Fruit fly (Drosophila melanogaster): ENCODE data around the gene Ada3.

Ada3 gene

DNA sequence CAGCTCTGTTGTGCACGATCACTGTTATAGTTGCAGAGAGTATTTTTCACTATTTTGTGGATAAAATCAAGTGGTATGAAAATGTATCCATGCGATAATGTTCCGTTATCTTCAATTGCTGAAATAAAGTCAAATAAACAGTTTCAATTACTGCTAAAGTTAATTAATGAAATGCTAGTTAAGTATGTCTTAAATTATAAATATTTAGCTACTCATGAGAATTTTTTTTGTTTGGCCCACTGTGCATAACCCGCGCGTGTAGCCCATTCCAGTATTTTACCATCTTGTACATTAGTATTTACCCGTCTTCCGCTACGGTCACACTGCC lies at the start of gene Ada3:
Gene Ada3, plus strand, starts transcription at position 292 of the 328 bp plus-strand sequence.
- TF ChIP-seq pan (optimal IDR thresholded peaks at IDR 0.05) (no peak), usp (GFP tag; optimal IDR thresholded peaks at IDR 0.05) (no peak), CG8478 (optimal IDR thresholded peaks at IDR 0.05) (no peak), psq (optimal IDR thresholded peaks at IDR 0.05) (no peak), EcR (GFP tag; optimal IDR thresholded peaks at IDR 0.05) (no peak), Dll (optimal IDR thresholded peaks at IDR 0.05) (no peak)

DNA sequence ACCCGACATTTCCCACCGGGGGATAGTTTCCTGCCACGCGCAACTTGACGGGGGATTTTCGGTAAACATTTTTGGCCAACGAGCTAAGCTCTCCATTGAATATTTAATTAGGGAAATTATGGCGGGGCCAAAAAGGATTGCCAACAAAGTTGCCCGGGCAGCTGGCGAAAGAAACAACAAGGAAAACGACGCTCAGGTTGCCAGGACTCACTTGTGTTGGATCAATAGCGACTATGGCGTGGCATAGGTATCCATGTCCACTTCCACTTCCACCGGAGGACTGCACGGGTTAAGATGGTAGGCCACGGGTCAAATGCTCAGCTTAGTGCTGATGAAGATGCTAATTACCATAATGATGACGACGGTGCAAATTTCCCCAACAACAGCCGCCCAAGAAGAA lies 41.9 kb upstream of the Ada3 start, which contains the start of gene CG15373:
Gene CG15373, plus strand, starts transcription at position 301 of the 400 bp plus-strand sequence.
- no peak for TF ChIP-seq CG8478 (optimal IDR thresholded peaks at IDR 0.05)
- no peak for TF ChIP-seq EcR (GFP tag; optimal IDR thresholded peaks at IDR 0.05)
- TF ChIP-seq usp (GFP tag; optimal IDR thresholded peaks at IDR 0.05) = no peak
- no peak for TF ChIP-seq pan (optimal IDR thresholded peaks at IDR 0.05)
- no peak for TF ChIP-seq psq (optimal IDR thresholded peaks at IDR 0.05)
- no peak for TF ChIP-seq Dll (optimal IDR thresholded peaks at IDR 0.05)

DNA sequence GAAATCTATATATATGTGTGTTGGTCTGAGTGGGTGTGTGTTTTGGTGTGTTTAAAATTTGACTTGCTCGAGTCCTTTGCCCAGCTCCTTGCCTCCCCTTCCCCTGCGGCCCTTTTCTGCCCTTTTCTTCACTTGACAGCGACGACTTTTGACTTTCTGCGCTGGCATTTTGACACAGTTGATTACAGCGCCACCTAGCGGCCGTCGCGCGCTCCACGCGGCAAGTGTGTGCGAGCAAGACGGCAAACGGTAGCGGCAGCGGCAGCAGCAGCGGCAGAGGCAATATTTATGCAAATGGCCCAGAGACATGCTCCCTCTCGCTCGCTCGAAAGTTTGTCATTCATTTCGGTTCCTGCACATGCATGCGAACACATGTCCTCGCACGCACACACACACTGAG lies 33.4 kb upstream of the Ada3 start:
- no peak for TF ChIP-seq psq (optimal IDR thresholded peaks at IDR 0.05)
- TF ChIP-seq Dll (optimal IDR thresholded peaks at IDR 0.05) = no peak
- TF ChIP-seq CG8478 (optimal IDR thresholded peaks at IDR 0.05) = no peak
- TF ChIP-seq usp (GFP tag; optimal IDR thresholded peaks at IDR 0.05) = no peak
- TF ChIP-seq EcR (GFP tag; optimal IDR thresholded peaks at IDR 0.05) = no peak
- no peak for TF ChIP-seq pan (optimal IDR thresholded peaks at IDR 0.05)

DNA sequence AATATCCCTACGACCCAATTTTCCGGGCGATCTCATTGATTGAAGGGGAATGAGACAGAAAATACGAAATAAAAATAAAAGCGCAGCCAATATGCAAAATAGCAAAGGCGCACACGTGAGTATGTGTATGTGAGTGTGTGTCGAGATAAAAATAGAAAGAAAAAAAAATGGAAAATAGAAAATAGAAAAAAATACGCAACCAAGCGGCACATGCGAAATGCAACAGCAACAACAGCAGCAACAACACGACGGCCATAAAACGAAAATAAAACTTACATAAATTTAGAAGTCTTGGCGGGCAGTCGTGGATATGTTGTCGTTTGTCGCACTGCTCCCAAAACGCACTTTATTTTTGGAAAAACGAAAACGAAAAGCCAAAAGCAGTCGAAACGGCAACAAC lies 28.4 kb upstream of the Ada3 start:
- TF ChIP-seq EcR (GFP tag; optimal IDR thresholded peaks at IDR 0.05) = no peak
- no peak for TF ChIP-seq pan (optimal IDR thresholded peaks at IDR 0.05)
- no peak for TF ChIP-seq Dll (optimal IDR thresholded peaks at IDR 0.05)
- TF ChIP-seq usp (GFP tag; optimal IDR thresholded peaks at IDR 0.05) = no peak
- no peak for TF ChIP-seq CG8478 (optimal IDR thresholded peaks at IDR 0.05)
- TF ChIP-seq psq (optimal IDR thresholded peaks at IDR 0.05) = no peak

DNA sequence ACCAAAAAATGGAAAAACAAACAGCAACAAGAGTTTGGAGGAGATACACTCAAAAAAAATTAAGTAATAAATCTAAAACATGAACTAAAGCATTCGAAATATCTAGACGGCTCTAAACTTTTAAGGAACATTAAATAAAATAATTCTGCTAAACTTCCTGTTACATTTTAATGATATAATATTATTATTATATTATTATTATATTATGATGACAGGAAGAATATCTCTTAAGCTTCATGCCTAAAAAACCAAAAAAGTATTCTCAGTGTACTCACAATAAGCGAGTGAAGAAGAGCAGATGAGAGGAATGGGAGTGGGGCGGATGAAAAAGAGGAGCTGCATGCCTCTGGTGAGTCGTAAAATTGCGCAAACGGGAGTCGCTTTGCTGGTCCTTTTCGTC lies 27.5 kb upstream of the Ada3 start:
- TF ChIP-seq pan (optimal IDR thresholded peaks at IDR 0.05) (no peak), EcR (GFP tag; optimal IDR thresholded peaks at IDR 0.05) (no peak), usp (GFP tag; optimal IDR thresholded peaks at IDR 0.05) (no peak), psq (optimal IDR thresholded peaks at IDR 0.05) (no peak), CG8478 (optimal IDR thresholded peaks at IDR 0.05) (no peak), Dll (optimal IDR thresholded peaks at IDR 0.05) (no peak)

DNA sequence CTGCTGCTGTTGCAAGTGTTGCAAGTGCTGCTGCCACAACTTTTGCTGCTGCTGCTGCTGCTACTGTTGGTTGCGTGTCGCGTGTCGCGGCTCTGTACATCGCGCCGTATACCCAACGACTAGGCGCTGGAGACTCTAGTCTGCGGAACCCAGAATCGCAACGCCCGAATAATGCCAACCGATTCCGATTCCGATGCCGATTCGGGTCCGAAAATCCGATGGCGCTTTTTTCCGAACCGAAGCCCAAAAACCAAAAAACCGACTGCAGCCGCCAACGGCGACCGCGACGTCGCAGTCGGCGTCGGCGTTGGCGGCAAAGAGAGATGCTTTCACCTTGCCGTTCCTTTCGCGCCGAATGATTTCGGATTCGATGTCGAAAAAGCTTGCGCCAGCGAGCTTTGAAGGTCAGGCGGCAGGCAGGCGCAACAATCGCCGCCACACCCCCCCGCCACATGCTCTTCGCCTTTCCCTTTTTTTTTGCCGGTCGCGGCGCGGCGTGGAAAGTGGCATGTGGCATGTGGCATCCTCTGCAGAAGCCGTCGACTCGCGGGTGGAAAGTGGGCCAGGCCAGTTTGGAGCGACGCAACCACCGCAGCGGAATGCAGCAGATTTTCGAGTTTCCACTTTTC lies 22.3 kb upstream of the Ada3 start, which contains the start of gene Sh:
Gene Sh, minus strand, starts transcription at position 104 of the 629 bp plus-strand sequence.
- TF ChIP-seq EcR (GFP tag; optimal IDR thresholded peaks at IDR 0.05) = no peak
- no peak for TF ChIP-seq CG8478 (optimal IDR thresholded peaks at IDR 0.05)
- no peak for TF ChIP-seq usp (GFP tag; optimal IDR thresholded peaks at IDR 0.05)
- TF ChIP-seq pan (optimal IDR thresholded peaks at IDR 0.05) = no peak
- TF ChIP-seq psq (optimal IDR thresholded peaks at IDR 0.05) = no peak
- no peak for TF ChIP-seq Dll (optimal IDR thresholded peaks at IDR 0.05)

DNA sequence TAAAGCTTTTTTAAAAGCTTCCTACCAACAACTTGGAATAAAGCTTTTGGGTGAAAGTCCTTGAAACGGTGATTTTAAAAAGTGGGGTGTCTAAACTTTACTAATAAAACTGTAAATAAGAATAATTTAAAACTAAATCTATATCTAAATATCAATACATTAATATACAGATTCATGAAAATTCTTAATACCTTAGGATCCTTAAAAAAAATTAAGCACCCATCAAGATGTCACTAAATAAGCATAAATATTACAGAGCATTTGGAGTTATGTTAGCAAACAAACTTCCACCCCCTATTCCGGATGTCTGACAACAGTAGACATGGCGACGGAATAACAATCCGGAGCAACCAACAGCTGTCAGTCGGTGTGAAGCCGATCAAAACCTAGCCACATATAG lies 21.4 kb upstream of the Ada3 start, which contains the start of gene Dhc16F:
Gene Dhc16F, plus strand, starts transcription at position 301 of the 400 bp plus-strand sequence.
- TF ChIP-seq psq (optimal IDR thresholded peaks at IDR 0.05) (no peak), usp (GFP tag; optimal IDR thresholded peaks at IDR 0.05) (no peak), EcR (GFP tag; optimal IDR thresholded peaks at IDR 0.05) (no peak), pan (optimal IDR thresholded peaks at IDR 0.05) (no peak), CG8478 (optimal IDR thresholded peaks at IDR 0.05) (no peak), Dll (optimal IDR thresholded peaks at IDR 0.05) (no peak)

DNA sequence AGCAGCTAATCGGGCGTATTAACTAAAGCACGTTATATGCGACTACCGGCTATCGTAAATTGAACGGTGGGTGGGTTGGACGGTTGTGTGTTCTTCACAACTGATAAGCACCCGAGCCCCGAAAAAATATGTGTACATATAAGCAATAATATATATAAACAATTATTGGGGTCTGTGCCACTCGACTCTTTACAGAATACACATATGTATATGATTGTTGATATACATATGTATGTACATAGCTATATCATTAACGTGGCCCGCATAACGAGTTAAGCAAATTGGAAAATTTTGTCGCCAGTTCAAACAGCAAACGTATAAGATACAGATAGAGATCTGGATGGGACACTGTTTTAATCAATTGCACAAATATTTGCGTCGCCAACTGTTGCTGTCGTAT lies 2.9 kb upstream of the Ada3 start:
- no peak for TF ChIP-seq Dll (optimal IDR thresholded peaks at IDR 0.05)

DNA sequence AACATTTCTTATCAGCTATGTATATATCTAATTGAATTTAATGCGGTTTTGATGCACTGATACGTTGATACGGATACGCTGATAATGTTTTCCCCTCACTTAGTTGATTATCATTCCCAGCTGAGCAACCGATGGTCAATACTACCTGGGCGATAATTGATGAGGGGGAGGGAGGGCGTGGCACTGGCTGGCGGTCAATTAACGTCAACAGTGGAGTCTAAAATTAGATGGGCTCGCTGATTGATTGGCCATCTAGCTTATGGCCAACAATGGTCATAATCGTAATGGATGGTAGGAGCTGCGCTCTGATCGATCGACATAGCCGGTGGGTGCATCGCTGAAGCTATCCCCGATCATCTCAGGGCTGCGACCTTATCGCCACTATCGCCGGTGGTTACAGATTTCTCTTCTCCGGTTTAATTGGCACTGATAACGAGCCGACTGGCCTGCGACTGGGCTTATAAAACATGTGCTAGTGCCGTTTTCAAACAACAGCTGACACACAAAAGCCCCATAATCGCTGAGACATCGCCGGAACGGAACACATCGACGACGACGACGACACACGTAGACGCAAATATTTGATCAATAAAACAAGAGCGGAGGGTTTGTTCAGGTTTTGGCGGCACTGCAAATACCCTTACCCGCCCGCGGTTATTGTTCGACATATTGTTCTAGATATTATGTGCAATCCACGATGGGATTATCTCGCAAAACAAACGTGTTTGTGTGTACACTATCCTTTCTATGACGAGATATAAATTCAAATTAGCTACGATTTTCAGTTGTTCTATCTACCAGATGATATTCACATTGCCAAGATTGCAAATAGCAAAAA lies 1.8 kb upstream of the Ada3 start:
- no peak for TF ChIP-seq psq (optimal IDR thresholded peaks at IDR 0.05)
- no peak for TF ChIP-seq pan (optimal IDR thresholded peaks at IDR 0.05)
- no peak for TF ChIP-seq usp (GFP tag; optimal IDR thresholded peaks at IDR 0.05)
- no peak for TF ChIP-seq CG8478 (optimal IDR thresholded peaks at IDR 0.05)
- TF ChIP-seq EcR (GFP tag; optimal IDR thresholded peaks at IDR 0.05) = no peak
- no peak for TF ChIP-seq Dll (optimal IDR thresholded peaks at IDR 0.05)

DNA sequence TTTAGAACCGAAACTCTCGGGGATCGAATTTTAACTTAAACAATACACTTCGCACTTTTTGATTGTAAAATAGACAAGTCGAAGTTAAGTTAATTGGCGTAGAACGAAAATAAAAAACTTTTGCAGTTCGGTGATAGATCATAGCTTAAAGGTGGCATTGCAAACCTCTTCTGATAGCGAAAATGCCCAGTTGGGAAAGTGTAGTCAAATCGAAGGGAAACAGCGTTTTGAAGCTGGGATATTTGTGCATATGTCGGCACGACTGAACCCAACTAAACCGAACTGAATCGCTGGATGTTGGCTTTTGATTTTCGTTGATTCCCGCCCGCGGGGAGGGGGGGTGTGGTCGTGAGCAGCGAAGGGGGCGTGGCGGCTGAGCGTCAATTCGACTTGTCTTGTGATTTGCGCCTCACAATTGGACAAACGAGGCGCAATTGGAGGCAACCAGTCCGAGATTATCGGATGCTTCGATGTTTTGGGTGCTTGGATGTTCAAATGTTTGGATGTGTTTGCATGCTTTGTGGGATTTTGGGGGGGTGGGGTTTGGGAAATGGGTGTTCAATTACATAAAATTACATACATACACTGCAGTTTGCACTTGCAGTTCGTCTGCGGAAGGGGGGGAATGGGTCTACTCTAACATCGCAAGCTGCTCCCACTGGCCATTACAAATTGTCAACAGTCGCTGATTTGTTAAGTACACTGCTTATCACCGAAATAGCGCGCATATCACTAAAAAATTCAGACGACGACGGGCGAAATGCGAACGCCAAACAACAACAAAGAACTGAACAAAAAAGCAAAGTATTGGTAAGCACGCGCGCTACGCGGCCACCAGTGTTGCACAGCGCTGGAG lies 719 bp upstream of the Ada3 start:
- TF ChIP-seq psq (optimal IDR thresholded peaks at IDR 0.05) (no peak), EcR (GFP tag; optimal IDR thresholded peaks at IDR 0.05) (no peak)

DNA sequence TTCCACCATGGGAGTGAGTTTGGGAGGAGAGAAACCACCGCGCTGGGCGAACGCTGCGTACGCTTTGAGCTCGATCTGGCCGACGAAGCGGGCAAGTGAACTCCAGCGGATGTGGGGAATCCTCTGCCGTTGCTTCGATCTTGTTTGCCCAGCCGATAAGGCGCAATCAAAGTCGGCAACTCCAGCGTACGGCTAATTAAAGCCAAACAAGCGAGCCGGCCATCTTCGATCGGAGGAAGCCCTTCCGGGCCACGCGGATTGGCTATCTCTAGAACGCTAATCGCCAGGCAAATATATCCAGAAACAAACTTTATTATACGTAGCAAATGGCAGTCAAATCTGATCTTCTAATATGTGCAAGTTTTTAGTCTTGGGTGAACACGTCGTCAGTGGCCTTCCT lies 2.9 kb downstream of the Ada3 start, which contains the start of gene CG7536:
Gene CG7536, minus strand, starts transcription at position 101 of the 400 bp plus-strand sequence.
- TF ChIP-seq EcR (GFP tag; optimal IDR thresholded peaks at IDR 0.05) (no peak), CG8478 (optimal IDR thresholded peaks at IDR 0.05) (no peak), pan (optimal IDR thresholded peaks at IDR 0.05) (no peak), psq (optimal IDR thresholded peaks at IDR 0.05) (no peak), usp (GFP tag; optimal IDR thresholded peaks at IDR 0.05) (no peak), Dll (optimal IDR thresholded peaks at IDR 0.05) (no peak)

DNA sequence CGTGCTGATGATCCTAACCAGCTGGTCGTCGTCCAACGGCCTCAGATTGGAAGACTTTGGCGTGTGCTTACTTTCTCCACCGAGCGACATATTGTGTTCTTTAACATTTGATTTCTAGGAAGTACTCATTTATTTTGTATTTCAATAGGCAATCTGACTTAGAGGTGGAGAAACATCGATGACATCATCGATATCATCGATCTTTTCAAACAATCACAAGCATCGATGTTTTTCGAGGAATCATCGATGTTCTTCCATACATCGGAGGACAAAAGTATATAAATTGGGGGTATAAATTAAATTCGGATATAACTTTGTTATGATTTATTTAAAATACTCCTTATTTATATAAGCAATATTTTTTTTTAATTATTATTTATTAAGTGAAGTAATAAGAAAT lies 4.8 kb downstream of the Ada3 start, which contains the start of gene Swt1:
Gene Swt1, minus strand, starts transcription at position 177 of the 400 bp plus-strand sequence.
- TF ChIP-seq Dll (optimal IDR thresholded peaks at IDR 0.05) (no peak), EcR (GFP tag; optimal IDR thresholded peaks at IDR 0.05) (no peak), pan (optimal IDR thresholded peaks at IDR 0.05) (no peak), usp (GFP tag; optimal IDR thresholded peaks at IDR 0.05) (no peak), CG8478 (optimal IDR thresholded peaks at IDR 0.05) (no peak), psq (optimal IDR thresholded peaks at IDR 0.05) (no peak)
